Fruit fly (Drosophila melanogaster) Kc167 (cell line): ENCODE data around the gene daed.

Experiments
- Myc ChIP-seq: fragments of >200 bp; optimal IDR thresholded peaks from 2 replicates; lab custom pipeline; 2017; ENCODE audit warnings: missing external identifiers
- Sin3A ChIP-seq: fragments of >200 bp; optimal IDR thresholded peaks from 2 replicates; lab custom pipeline; 2018; ENCODE audit warnings: missing external identifiers
- h ChIP-seq: fragments of >200 bp; optimal IDR thresholded peaks from 3 replicates; lab custom pipeline; 2018; ENCODE audit warnings: missing external identifiers

DNA sequence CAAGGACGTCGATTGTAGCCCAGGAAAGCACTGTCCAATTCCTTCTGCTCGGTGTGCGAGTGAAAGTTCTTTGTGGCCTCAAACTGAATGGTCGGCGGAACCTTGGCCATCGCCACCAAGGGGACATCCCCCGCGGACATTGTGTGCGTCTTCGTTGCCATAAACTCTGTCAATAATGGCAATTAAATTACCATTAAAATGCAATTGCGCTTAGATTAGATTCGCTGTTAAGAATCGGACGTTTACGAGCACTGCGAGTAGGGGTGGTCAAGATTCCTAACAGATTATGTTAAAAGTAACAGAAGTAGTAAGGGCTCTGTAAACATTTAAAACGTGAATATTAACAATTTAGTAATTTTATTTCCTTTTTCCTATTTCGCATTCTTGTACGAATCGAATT is at the start of gene daed:
- TF ChIP-seq h (lab: Kevin White, UChicago) = no peak
- TF ChIP-seq Myc (lab: Kevin White, UChicago) = no peak
- no peak for TF ChIP-seq Sin3A (lab: Kevin White, UChicago)
